Fruit fly (Drosophila melanogaster) whole organism, embryonic: ENCODE results near the gene Muc68Ca.

ENCODE experiments used
- Asciz ChIP-seq: fragments of 200-800 bp; sonication (Bioruptor generic); optimal IDR thresholded peaks from 2 replicates; lab custom pipeline; 2017; ENCODE audit warnings: missing biosample characterization, mild to moderate bottlenecking, missing genetic modification characterization, missing genetic modification reagents
- Atf6 ChIP-seq: fragments of 200-800 bp; sonication (Bioruptor generic); IDR thresholded peaks from 2 replicates; pipeline ENCODE4 v1.3.6; 2022; ENCODE audit warnings: missing biosample characterization, missing genetic modification characterization
- Awh ChIP-seq: fragments of 200-800 bp; sonication (Bioruptor generic); IDR thresholded peaks from 2 replicates; pipeline ENCODE4, ENCODE4 v1.3.6; 2022; ENCODE audit warnings: missing biosample characterization, missing genetic modification characterization
- B-H2 ChIP-seq: fragments of 200-800 bp; sonication (Bioruptor generic); optimal IDR thresholded peaks from 2 replicates; lab custom pipeline; 2018; ENCODE audit warnings: missing biosample characterization, mild to moderate bottlenecking, missing genetic modification characterization
- Blimp-1 ChIP-seq: fragments of 200-800 bp; sonication (Bioruptor generic); optimal IDR thresholded peaks from 3 replicates; lab custom pipeline; 2018; ENCODE audit warnings: missing biosample characterization, missing genetic modification characterization, mild to moderate bottlenecking, moderate library complexity, missing genetic modification reagents
- CG10565 ChIP-seq: fragments of 200-800 bp; sonication (Bioruptor generic); optimal IDR thresholded peaks from 3 replicates; lab custom pipeline; 2016; ENCODE audit warnings: missing biosample characterization, mild to moderate bottlenecking, missing genetic modification characterization
- CG12219 ChIP-seq: fragments of 200-800 bp; sonication (Bioruptor generic); optimal IDR thresholded peaks from 3 replicates; lab custom pipeline; 2018; ENCODE audit warnings: missing biosample characterization, mild to moderate bottlenecking, missing genetic modification characterization
- CG13296 ChIP-seq: fragments of 200-800 bp; sonication (Bioruptor generic); optimal IDR thresholded peaks from 3 replicates; lab custom pipeline; 2018; ENCODE audit warnings: missing biosample characterization, mild to moderate bottlenecking, missing genetic modification characterization
- CG15269 ChIP-seq: fragments of 200-800 bp; sonication (Bioruptor generic); optimal IDR thresholded peaks from 2 replicates; lab custom pipeline; 2018; ENCODE audit warnings: missing biosample characterization, mild to moderate bottlenecking, missing genetic modification characterization, moderate library complexity
- CG16815 ChIP-seq: fragments of 200-800 bp; sonication (Bioruptor generic); optimal IDR thresholded peaks from 3 replicates; lab custom pipeline; 2017; ENCODE audit warnings: missing biosample characterization, mild to moderate bottlenecking, missing genetic modification characterization
- CG17568 ChIP-seq: fragments of 200-800 bp; sonication (Bioruptor generic); optimal IDR thresholded peaks from 2 replicates; lab custom pipeline; 2018; ENCODE audit warnings: missing biosample characterization, mild to moderate bottlenecking, missing genetic modification characterization, moderate library complexity
- CG17612 ChIP-seq: fragments of 200-800 bp; sonication (Bioruptor generic); IDR thresholded peaks from 2 replicates; pipeline ENCODE4 v1.3.6; 2022; ENCODE audit warnings: missing biosample characterization, missing genetic modification characterization
- CG2199 ChIP-seq: fragments of 200-800 bp; sonication (Bioruptor generic); IDR thresholded peaks from 3 replicates; pipeline ENCODE4 v1.3.6; 2022; ENCODE audit warnings: missing biosample characterization, missing genetic modification characterization
- CG43689 ChIP-seq: fragments of 200-800 bp; sonication (Bioruptor generic); IDR thresholded peaks from 2 replicates; pipeline ENCODE4 v1.3.6; 2022; ENCODE audit warnings: missing biosample characterization, missing genetic modification characterization
- CG4424 ChIP-seq: fragments of 200-800 bp; sonication (Bioruptor generic); optimal IDR thresholded peaks from 3 replicates; lab custom pipeline; 2016; ENCODE audit warnings: missing biosample characterization, missing genetic modification characterization
- CG6813 ChIP-seq: fragments of 200-800 bp; sonication (Bioruptor generic); optimal IDR thresholded peaks from 2 replicates; lab custom pipeline; 2017; ENCODE audit warnings: missing biosample characterization, missing genetic modification characterization, mild to moderate bottlenecking, moderate library complexity, missing genetic modification reagents
- CG7963 ChIP-seq: fragments of 200-800 bp; sonication (Bioruptor generic); IDR thresholded peaks from 3 replicates; pipeline ENCODE4 v1.3.6; 2022; ENCODE audit warnings: missing biosample characterization, missing genetic modification characterization; ENCODE audit not compliant: partially characterized antibody
- CG9727 ChIP-seq: fragments of 200-800 bp; sonication (Bioruptor generic); optimal IDR thresholded peaks from 3 replicates; lab custom pipeline; 2017; ENCODE audit warnings: missing biosample characterization, mild to moderate bottlenecking, missing genetic modification characterization
- D ChIP-seq, 2 experiments: fragments of 200-800 bp in 1 of 2; fragments of >200 bp in 1 of 2; sonication (Bioruptor generic) in 1 of 2; optimal IDR thresholded peaks; 2 replicates in 1 of 2; 3 replicates in 1 of 2; lab custom pipeline; 2017; ENCODE audit warnings: mild to moderate bottlenecking in 1 of 2, missing biosample characterization in 1 of 2, missing genetic modification characterization in 1 of 2, missing genetic modification reagents in 1 of 2
- Dad ChIP-seq: fragments of 200-800 bp; sonication (Bioruptor generic); optimal IDR thresholded peaks from 3 replicates; lab custom pipeline; 2016; ENCODE audit warnings: missing biosample characterization, missing genetic modification characterization
- Doc3 ChIP-seq: fragments of 200-800 bp; sonication (Bioruptor generic); IDR thresholded peaks from 3 replicates; pipeline ENCODE4 v1.3.6; 2022; ENCODE audit warnings: missing biosample characterization, missing genetic modification characterization; ENCODE audit not compliant: partially characterized antibody
- Gsc ChIP-seq: fragments of 200-800 bp; sonication (Bioruptor generic); IDR thresholded peaks from 2 replicates; pipeline ENCODE4 v1.3.6; 2022; ENCODE audit warnings: missing biosample characterization, missing genetic modification characterization
- HLH3B ChIP-seq: fragments of 200-800 bp; sonication (Bioruptor generic); IDR thresholded peaks from 2 replicates; pipeline ENCODE4 v1.3.6; 2022; ENCODE audit warnings: missing biosample characterization, missing genetic modification characterization
- HLH4C ChIP-seq: fragments of 200-800 bp; sonication (Bioruptor generic); IDR thresholded peaks from 3 replicates; pipeline ENCODE4 v1.3.6; 2022; ENCODE audit warnings: missing biosample characterization, missing genetic modification characterization; ENCODE audit not compliant: partially characterized antibody
- HmgZ ChIP-seq: fragments of 200-800 bp; sonication (Bioruptor generic); optimal IDR thresholded peaks from 2 replicates; lab custom pipeline; 2018; ENCODE audit warnings: missing biosample characterization, mild to moderate bottlenecking, missing genetic modification characterization
- Hr3 ChIP-seq: fragments of 200-800 bp; sonication (Bioruptor generic); optimal IDR thresholded peaks from 3 replicates; lab custom pipeline; 2016; ENCODE audit warnings: missing biosample characterization, missing genetic modification characterization
- Hr39 ChIP-seq: fragments of >200 bp; optimal IDR thresholded peaks from 2 replicates; lab custom pipeline; 2017
- Hr51 ChIP-seq, 2 experiments: fragments of 200-800 bp; sonication (Bioruptor generic); optimal IDR thresholded peaks; 2 replicates in 1 of 2; 3 replicates in 1 of 2; lab custom pipeline; 2016 to 2018; ENCODE audit warnings: missing biosample characterization in 2 of 2, missing genetic modification characterization in 2 of 2, mild to moderate bottlenecking in 1 of 2, moderate library complexity in 1 of 2
- NfI ChIP-seq: fragments of 200-800 bp; sonication (Bioruptor generic); optimal IDR thresholded peaks from 3 replicates; lab custom pipeline; 2018; ENCODE audit warnings: missing biosample characterization, mild to moderate bottlenecking, missing genetic modification characterization, moderate library complexity
- Pdp1 ChIP-seq, 2 experiments: fragments of 200-800 bp; sonication (Bioruptor generic); optimal IDR thresholded peaks; 3 replicates each; lab custom pipeline; 2016; ENCODE audit warnings: missing biosample characterization in 2 of 2, missing genetic modification characterization in 2 of 2, mild to moderate bottlenecking in 1 of 2, moderate library complexity in 1 of 2
- Sox100B ChIP-seq: fragments of 200-800 bp; sonication (Bioruptor generic); optimal IDR thresholded peaks from 3 replicates; lab custom pipeline; 2018; ENCODE audit warnings: missing biosample characterization, mild to moderate bottlenecking, missing genetic modification characterization
- Sry-β ChIP-seq: fragments of 200-800 bp; sonication (Bioruptor generic); optimal IDR thresholded peaks from 2 replicates; lab custom pipeline; 2018; ENCODE audit warnings: missing biosample characterization, mild to moderate bottlenecking, missing genetic modification characterization, moderate library complexity
- YL-1 ChIP-seq: fragments of 200-800 bp; sonication (Bioruptor generic); optimal IDR thresholded peaks from 3 replicates; lab custom pipeline; 2017; ENCODE audit warnings: missing biosample characterization, mild to moderate bottlenecking, missing genetic modification characterization
- ara ChIP-seq: fragments of 200-800 bp; sonication (Bioruptor generic); IDR thresholded peaks from 2 replicates; pipeline ENCODE4 v1.3.6; 2022; ENCODE audit warnings: missing biosample characterization, missing genetic modification characterization
- chif ChIP-seq, 2 experiments: fragments of 200-800 bp; sonication (Bioruptor generic); optimal IDR thresholded peaks; 3 replicates each; lab custom pipeline; 2016; ENCODE audit warnings: missing biosample characterization in 2 of 2, missing genetic modification characterization in 2 of 2
- dati ChIP-seq: fragments of 200-800 bp; sonication (Bioruptor generic); IDR thresholded peaks from 2 replicates; pipeline ENCODE4 v1.3.6; 2022; ENCODE audit warnings: missing biosample characterization, missing genetic modification characterization
- fru ChIP-seq: fragments of >200 bp; optimal IDR thresholded peaks from 2 replicates; lab custom pipeline; 2017
- gcm ChIP-seq: fragments of 200-800 bp; sonication (Bioruptor generic); optimal IDR thresholded peaks from 2 replicates; lab custom pipeline; 2019; ENCODE audit warnings: missing biosample characterization, mild to moderate bottlenecking, missing genetic modification characterization, moderate library complexity
- hbn ChIP-seq: fragments of 200-800 bp; sonication (Bioruptor generic); IDR thresholded peaks from 2 replicates; pipeline ENCODE4 v1.3.6; 2022; ENCODE audit warnings: missing biosample characterization, missing genetic modification characterization; ENCODE audit not compliant: partially characterized antibody
- hkb ChIP-seq, 2 experiments: fragments of 200-800 bp in 1 of 2; fragments of >200 bp in 1 of 2; sonication (Bioruptor generic) in 1 of 2; IDR thresholded peaks in 1 of 2; optimal IDR thresholded peaks in 1 of 2; 2 replicates each; pipeline versions ENCODE4 v1.3.6 to Lab custom; 2017 to 2022; ENCODE audit warnings: missing biosample characterization in 1 of 2, missing genetic modification characterization in 1 of 2
- jing ChIP-seq: fragments of 200-800 bp; sonication (Bioruptor generic); optimal IDR thresholded peaks from 2 replicates; lab custom pipeline; 2018; ENCODE audit warnings: missing biosample characterization, mild to moderate bottlenecking, missing genetic modification characterization
- kay ChIP-seq: fragments of 200-800 bp; sonication (Bioruptor generic); optimal IDR thresholded peaks from 2 replicates; lab custom pipeline; 2016; ENCODE audit warnings: missing biosample characterization, missing genetic modification characterization
- mam ChIP-seq: fragments of 200-800 bp; sonication (Bioruptor generic); optimal IDR thresholded peaks from 3 replicates; lab custom pipeline; 2016; ENCODE audit warnings: missing biosample characterization, missing genetic modification characterization
- pita ChIP-seq: fragments of 200-800 bp; sonication (Bioruptor generic); optimal IDR thresholded peaks from 2 replicates; lab custom pipeline; 2017; ENCODE audit warnings: missing biosample characterization, mild to moderate bottlenecking, missing genetic modification characterization
- sens-2 ChIP-seq: fragments of 200-800 bp; sonication (Bioruptor generic); IDR thresholded peaks from 2 replicates; pipeline ENCODE4 v1.3.6; 2022; ENCODE audit warnings: missing biosample characterization, missing genetic modification characterization
- stc ChIP-seq: fragments of 200-800 bp; sonication (Bioruptor generic); IDR thresholded peaks from 2 replicates; pipeline ENCODE4 v1.3.6; 2022; ENCODE audit warnings: missing biosample characterization, missing genetic modification characterization
- vvl ChIP-seq: fragments of 200-800 bp; sonication (Bioruptor generic); IDR thresholded peaks from 2 replicates; pipeline ENCODE4 v1.3.6; 2022; ENCODE audit warnings: missing biosample characterization, missing genetic modification characterization

Gene Muc68Ca

DNA sequence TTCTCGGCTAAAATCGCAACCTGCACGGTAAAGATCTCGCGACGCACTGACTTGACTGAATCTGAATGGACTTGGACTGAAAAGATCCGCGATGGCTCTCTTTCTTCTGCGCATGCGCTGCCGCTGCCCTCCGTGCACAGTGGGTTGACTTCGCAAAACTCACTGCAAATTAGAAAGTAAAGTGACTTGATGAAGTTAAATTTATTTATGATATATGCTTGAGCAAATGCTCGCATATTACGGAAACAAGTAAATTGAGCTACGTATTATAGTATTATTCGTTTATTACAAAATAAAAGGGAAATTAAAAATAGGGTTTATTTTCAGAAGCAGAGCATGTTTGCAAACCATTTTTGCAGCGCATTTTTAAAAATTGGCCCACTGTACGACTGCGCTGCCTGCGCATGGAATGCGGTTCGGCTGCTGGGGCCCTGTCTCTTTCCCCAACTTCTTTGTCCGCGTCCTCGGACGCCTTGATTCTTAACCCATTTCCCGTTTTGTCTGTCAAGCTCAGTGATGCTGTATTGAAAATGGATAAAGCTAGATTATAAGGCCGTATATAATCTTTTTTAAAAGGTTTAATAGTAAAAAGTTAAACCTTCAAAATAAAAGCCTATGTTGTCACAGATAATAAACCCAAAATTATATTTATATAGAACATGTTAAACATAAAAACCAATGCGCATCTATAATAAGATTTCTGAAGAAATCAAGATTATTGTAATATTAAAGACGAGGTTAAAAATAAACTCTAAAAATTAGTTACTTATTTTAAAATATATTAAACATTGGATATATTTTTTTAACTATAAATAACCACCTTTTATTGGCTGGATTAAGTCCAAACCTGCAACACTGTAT lies 32.0 kb downstream of the Muc68Ca start, which contains the start of gene rt (continued):
- TF ChIP-seq mam (no peak), Dad (GFP tag; lab: Kevin White, UChicago) (no peak), Sry-β (peak; percentile 85), CG17568 (GFP tag; lab: Kevin White, UChicago) (no peak), YL-1 (GFP tag; lab: Kevin White, UChicago) (no peak), CG9727 (GFP tag; lab: Kevin White, UChicago) (peak; percentile 64), Hr3 (GFP tag; lab: Kevin White, UChicago) (no peak), CG7963 (GFP tag; lab: Robert Waterston, UW) (no peak), vvl (GFP tag; lab: Robert Waterston, UW) (no peak), HLH3B (GFP tag; lab: Robert Waterston, UW) (peak; percentile 43; the same call in 1 of the 2 replicates), CG2199 (GFP tag; lab: Robert Waterston, UW) (0 out of 3 replicates have a peak, but pooled peaks have one; percentile 67), D (optimal IDR thresholded peaks at IDR 0.05; lab: Kevin White, UChicago) (no peak), D (GFP tag; optimal IDR thresholded peaks at IDR 0.05; lab: Kevin White, UChicago) (peak; percentile 57), pita (GFP tag; lab: Kevin White, UChicago) (no peak), CG4424 (GFP tag; lab: Kevin White, UChicago) (peak; percentile 66), fru (lab: Kevin White, UChicago) (no peak), Hr51 (GFP tag; optimal IDR thresholded peaks at IDR 0.05; lab: Kevin White, UChicago) (peak in 1 of 2 experiments; percentile 58), CG17612 (GFP tag; lab: Robert Waterston, UW) (no peak), hkb (optimal IDR thresholded peaks at IDR 0.05; lab: Kevin White, UChicago) (no peak), hkb (GFP tag; IDR thresholded peaks at IDR 0.05; lab: Robert Waterston, UW) (peak; percentile 70), Blimp-1 (peak; percentile 15), kay (no peak), NfI (GFP tag; lab: Kevin White, UChicago) (peak; percentile 32), gcm (GFP tag; lab: Kevin White, UChicago) (peak; percentile 68), Sox100B (peak; percentile 69), CG16815 (GFP tag; lab: Kevin White, UChicago) (peak; percentile 56), hbn (no peak), Asciz (GFP tag; lab: Kevin White, UChicago) (peak; percentile 24), sens-2 (GFP tag; lab: Robert Waterston, UW) (peak; percentile 27; the same call in 1 of the 2 replicates), CG10565 (GFP tag; lab: Kevin White, UChicago) (no peak), HmgZ (tag; lab: Kevin White, UChicago) (no peak), CG43689 (GFP tag; lab: Robert Waterston, UW) (no peak), CG15269 (tag; lab: Kevin White, UChicago) (peak; percentile 48), jing (GFP tag; lab: Kevin White, UChicago) (peak; percentile 5), CG12219 (GFP tag; lab: Kevin White, UChicago) (peak; percentile 46), B-H2 (GFP tag; lab: Kevin White, UChicago) (no peak), Pdp1 (GFP tag; optimal IDR thresholded peaks at IDR 0.05; lab: Kevin White, UChicago) (peak; percentile 1 to 14), stc (GFP tag; lab: Robert Waterston, UW) (0 out of 2 replicates have a peak, but pooled peaks have one; percentile 24), Doc3 (no peak), Hr39 (lab: Kevin White, UChicago) (no peak), Atf6 (GFP tag; lab: Robert Waterston, UW) (no peak), Gsc (GFP tag; lab: Robert Waterston, UW) (no peak; the same call in 1 of the 2 replicates), chif (GFP tag; optimal IDR thresholded peaks at IDR 0.05; lab: Kevin White, UChicago) (peak; percentile 16 to 56), CG13296 (GFP tag; lab: Kevin White, UChicago) (peak; percentile 29), ara (peak; percentile 68), CG6813 (GFP tag; lab: Kevin White, UChicago) (peak; percentile 29), HLH4C (peak; percentile 38; the same call in 1 of the 3 replicates), Awh (GFP tag; lab: Robert Waterston, UW) (no peak; the same call in 1 of the 2 replicates), dati (no peak)
